Fruit fly (Drosophila melanogaster): Measurements from ENCODE around the gene CG5172.

DNA sequence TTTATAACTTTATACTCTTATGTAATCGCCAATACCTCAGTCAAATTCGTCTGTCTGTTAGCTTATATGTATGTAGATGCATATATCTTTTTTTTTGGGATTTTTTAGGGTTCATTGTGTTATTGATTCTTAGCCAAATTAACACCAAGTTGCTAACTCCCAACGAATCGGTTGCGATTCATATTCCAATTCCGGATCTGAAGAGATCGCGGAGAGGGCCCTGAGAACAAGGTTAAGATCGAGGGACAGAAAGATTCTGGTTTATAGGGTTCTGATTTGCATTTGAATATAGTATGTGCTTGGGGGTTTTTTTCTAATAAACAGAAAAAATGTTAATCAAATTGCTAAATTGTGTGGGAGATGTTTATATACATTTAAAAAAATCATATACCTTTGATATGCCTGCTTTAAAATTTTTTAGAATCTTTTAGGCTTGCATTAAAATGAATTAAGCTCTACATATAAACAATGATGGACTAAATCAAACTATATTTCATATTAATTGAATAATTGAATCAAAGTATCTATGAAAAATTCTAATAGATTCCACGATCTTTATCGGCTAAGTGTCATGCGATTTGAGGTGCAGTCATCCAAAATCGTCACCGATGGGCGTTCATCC, 13.3 kb upstream of the CG5172 start, which contains the start of gene CG32563:
- no peak for TF ChIP-seq CTCF (optimal IDR thresholded peaks at IDR 0.05)
- no peak for TF ChIP-seq CG8478 (optimal IDR thresholded peaks at IDR 0.05)

Measured in S2 (cell line).